Worm (Caenorhabditis elegans): ENCODE measurements around the gene dgk-1.

Gene dgk-1

DNA sequence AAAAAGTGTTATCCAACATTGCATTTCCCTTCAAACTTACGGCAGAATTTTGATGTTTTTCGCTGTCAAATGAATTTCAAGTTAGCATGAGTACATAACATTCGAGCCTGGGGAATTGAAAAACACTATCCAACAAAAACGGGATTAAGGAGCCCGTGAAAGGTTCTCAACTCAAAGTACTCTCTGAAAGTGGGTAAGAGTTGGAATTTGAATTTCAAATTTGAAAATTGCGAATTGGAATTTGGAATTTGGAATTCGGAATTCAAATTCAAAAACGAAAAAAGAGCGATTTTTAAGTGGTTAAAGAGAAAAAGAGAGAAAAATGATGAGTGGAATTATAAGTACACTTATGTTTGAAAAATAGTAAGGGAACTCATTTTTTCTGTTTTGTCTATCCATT lies at the start of gene dgk-1, which contains the start of gene C09E10.3:
TSS of gene dgk-1 (minus strand) at position 183 of the 400 bp plus-strand sequence.
TSS of gene C09E10.3 (minus strand) at position 101 of the 400 bp plus-strand sequence.
- TF ChIP-seq dao-5 (tag; optimal IDR thresholded peaks at IDR 0.05), result no peak
- TF ChIP-seq W03F9.2 (tag; optimal IDR thresholded peaks at IDR 0.05), result no peak
- no peak for TF ChIP-seq him-1 (tag; optimal IDR thresholded peaks at IDR 0.05)

DNA sequence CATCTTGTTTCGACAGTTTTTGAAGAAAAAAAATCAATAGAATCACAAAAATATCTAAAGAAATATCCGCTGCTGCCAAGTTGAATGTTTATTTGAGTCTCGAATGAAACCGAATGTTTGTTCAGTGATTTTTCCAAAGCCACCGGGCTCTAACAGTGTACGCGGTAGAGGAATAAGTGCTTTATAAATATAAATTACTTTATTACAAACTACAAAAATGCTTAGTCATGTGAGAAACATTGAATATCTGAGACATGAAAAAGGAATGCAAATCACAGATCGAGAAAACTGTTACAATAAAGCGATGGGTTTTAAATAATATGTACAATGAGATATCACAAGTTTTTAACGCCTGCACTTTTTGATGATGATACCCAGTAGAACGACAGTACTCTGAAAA lies 47.1 kb upstream of the dgk-1 start, which contains the start of gene F55A4.7:
TSS of gene F55A4.7 (minus strand) at position 101 of the 400 bp plus-strand sequence.
- TF ChIP-seq W03F9.2 (tag; optimal IDR thresholded peaks at IDR 0.05), result no peak
- no peak for TF ChIP-seq him-1 (tag; optimal IDR thresholded peaks at IDR 0.05)
- TF ChIP-seq dao-5 (tag; optimal IDR thresholded peaks at IDR 0.05), result no peak

DNA sequence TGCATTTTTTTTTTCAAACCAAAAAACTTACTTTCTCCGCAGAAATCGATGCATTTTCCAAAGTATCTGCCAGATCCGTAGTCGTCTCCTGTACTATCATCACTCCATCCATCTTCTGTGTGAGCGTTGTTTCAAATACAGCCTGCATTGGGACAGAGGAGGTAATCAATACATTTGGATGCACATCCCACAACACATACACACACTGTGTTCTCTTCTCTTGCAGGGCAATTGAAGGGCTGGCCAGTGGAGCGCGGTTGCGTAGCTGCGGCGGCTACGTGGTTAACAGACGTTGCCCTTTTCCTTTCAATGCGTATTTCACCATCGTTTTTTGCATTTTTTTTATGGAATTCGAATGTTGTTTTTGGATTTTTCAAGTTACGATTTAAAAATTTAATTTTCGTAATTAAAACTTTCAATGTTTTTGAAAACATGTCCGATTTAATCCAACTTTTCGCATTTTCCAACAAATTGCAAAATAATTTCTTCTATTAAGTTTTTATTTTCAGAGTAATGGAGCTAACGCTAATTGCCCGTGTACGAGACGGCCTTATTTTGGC lies 43.9 kb upstream of the dgk-1 start, which contains the start of the genes stau-1 and sec-22:
TSS of gene stau-1 (minus strand) at position 248 of the 560 bp plus-strand sequence.
TSS of gene sec-22 (plus strand) at position 510 of the 560 bp plus-strand sequence.
- TF ChIP-seq W03F9.2 (tag; optimal IDR thresholded peaks at IDR 0.05) (no peak), dao-5 (tag; optimal IDR thresholded peaks at IDR 0.05) (no peak), him-1 (tag; optimal IDR thresholded peaks at IDR 0.05) (no peak)

DNA sequence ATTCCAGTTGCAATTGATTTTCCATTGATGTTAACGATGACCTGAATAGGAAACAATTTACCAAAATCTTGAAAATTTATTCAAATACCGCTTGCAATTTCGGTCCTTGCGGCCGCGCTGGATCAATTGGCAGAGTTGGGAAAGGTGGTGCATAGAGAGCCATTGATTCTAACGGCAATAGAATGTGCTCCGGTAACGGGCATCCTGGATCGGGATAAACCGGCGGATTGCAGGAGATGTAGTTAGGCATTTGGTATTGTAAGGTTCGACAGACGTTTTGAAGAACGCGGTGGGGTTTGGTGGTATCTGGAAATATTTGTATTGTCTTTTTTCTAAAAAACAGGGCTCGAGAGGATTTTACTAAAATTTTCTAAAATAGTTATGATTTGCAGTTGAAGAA lies 39.6 kb upstream of the dgk-1 start:
- no peak for TF ChIP-seq W03F9.2 (tag; optimal IDR thresholded peaks at IDR 0.05)
- TF ChIP-seq dao-5 (tag; optimal IDR thresholded peaks at IDR 0.05), result no peak
- TF ChIP-seq him-1 (tag; optimal IDR thresholded peaks at IDR 0.05), result no peak

DNA sequence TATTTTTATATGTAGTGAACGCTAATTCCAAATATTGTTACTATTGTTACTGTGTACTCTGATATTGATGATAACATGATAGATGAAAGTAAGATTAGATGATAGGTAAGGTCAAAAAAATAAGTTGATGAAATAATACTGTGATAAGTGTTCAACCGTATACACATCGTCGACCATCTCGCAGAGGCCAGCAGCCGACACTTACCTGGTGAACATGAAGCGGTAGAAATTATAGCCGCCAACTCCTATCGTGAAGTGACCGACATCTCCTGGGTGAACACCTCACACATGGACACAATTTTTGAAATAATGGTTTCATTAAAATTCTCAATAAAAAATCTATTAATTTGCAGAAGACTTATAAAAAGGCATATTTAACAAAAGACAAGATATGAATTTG lies 36.1 kb upstream of the dgk-1 start:
- TF ChIP-seq him-1 (tag; optimal IDR thresholded peaks at IDR 0.05) (no peak), dao-5 (tag; optimal IDR thresholded peaks at IDR 0.05) (no peak), W03F9.2 (tag; optimal IDR thresholded peaks at IDR 0.05) (no peak)

DNA sequence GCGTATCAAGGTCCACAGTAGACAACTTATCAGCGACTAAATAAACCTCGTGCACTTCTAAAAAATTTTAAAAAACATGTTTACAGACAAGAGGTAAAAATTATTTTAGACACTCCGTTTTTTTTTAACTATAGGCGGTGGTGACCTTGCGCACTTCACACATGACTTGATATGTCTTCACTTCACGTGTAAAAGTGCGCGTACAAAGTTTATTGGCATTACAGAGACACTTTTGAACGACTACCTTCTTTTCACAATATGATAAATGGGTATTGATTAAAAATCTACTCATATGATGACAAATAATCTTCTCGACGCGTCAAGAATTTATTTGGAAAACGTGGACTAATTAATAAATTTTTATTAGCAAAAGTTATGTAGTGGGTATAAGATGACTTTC lies 35.5 kb upstream of the dgk-1 start:
- no peak for TF ChIP-seq dao-5 (tag; optimal IDR thresholded peaks at IDR 0.05)
- TF ChIP-seq him-1 (tag; optimal IDR thresholded peaks at IDR 0.05), result no peak
- TF ChIP-seq W03F9.2 (tag; optimal IDR thresholded peaks at IDR 0.05), result no peak

DNA sequence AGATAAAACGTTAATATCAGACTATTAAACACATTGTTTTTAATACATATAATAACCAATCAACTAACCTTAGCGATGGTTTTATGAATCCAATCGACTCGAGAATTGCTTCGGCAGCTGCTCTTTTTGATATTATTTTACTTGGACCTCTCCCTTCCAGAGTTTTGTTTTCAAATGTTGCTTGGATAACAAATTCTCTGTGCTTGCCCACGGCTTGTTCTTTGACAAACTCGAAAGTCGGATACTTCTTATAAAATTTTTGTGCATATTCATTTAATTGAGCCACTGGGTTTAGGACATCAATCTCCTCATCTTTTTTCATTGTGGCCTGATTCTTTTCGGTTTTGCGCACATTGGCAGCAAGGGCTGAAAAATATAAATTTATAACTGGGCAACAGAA lies 33.8 kb upstream of the dgk-1 start, which contains the start of gene F55A4.3:
TSS of gene F55A4.3 (minus strand) at position 101 of the 400 bp plus-strand sequence.
- TF ChIP-seq dao-5 (tag; optimal IDR thresholded peaks at IDR 0.05) (no peak), W03F9.2 (tag; optimal IDR thresholded peaks at IDR 0.05) (no peak), him-1 (tag; optimal IDR thresholded peaks at IDR 0.05) (no peak)

DNA sequence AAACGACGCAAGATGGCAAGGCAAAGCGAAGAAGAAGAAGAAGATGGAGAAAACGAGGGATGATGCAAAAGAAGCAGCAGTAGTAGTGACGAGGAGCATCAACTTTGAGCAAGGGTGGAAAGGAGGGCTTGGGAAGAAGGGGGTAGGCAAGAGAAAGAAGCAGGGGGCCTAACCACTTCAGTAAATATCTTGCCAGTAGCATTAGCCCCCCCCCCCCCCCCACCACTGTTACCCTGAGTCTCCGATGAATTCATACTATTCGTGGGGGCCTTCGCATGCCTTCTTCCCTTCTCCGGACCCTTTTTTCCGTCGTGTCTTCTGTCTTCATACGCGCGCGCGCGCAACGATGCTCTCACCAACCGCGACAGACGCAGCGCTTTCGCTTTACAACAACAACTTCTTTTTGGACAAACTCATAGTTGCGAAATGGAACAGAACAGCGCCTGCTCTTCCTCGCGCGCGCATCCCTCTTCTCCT lies 30.6 kb upstream of the dgk-1 start:
- no peak for TF ChIP-seq W03F9.2 (tag; optimal IDR thresholded peaks at IDR 0.05)
- TF ChIP-seq dao-5 (tag; optimal IDR thresholded peaks at IDR 0.05), result no peak
- TF ChIP-seq him-1 (tag; optimal IDR thresholded peaks at IDR 0.05), result peak; percentile 23

DNA sequence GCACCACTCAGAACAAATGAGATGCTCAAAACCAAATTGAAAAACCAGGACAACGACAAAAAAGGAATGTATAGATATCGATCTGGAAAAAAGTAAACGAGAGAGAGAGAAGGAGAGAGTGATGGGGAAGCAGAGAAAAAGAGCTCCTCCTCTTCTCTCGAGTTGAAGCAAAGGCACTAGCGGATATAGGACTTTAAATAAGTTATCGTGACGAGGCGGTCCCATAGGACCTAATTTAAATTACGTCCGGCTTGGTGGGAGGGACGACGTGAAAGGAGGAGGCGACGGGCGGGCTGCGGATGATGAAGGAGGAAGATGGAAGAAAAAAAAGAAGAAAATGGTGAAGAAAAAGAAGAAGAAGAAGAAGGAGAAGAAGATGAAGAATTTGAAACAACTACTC lies 27.3 kb upstream of the dgk-1 start:
- no peak for TF ChIP-seq W03F9.2 (tag; optimal IDR thresholded peaks at IDR 0.05)
- TF ChIP-seq dao-5 (tag; optimal IDR thresholded peaks at IDR 0.05), result no peak
- peak; percentile 56 for TF ChIP-seq him-1 (tag; optimal IDR thresholded peaks at IDR 0.05)

DNA sequence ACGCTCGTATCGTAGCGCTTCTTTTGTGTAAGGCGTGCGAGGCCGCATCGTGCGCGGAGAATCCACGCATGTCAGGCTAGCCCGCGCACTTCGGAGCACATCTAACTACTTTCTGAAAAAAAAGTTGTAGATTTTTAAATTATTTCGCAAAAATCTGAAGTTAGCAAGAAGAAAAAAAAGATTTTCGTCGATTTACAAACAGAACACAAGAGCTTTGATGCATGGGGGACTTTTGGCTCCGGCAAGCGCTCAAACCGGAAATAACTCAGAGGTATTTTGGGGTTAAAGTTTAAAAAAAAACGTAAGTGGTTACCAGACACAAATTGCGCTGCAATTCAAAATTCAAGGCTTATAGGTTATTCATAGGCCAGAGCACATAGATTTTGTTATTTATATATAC lies 26.2 kb upstream of the dgk-1 start, which contains the start of the genes F55A4.13 and nlf-1:
TSS of gene F55A4.13 (minus strand) at position 101 of the 400 bp plus-strand sequence.
TSS of gene nlf-1 (minus strand) at position 112 of the 400 bp plus-strand sequence.
- TF ChIP-seq him-1 (tag; optimal IDR thresholded peaks at IDR 0.05) (no peak), dao-5 (tag; optimal IDR thresholded peaks at IDR 0.05) (no peak), W03F9.2 (tag; optimal IDR thresholded peaks at IDR 0.05) (no peak)

DNA sequence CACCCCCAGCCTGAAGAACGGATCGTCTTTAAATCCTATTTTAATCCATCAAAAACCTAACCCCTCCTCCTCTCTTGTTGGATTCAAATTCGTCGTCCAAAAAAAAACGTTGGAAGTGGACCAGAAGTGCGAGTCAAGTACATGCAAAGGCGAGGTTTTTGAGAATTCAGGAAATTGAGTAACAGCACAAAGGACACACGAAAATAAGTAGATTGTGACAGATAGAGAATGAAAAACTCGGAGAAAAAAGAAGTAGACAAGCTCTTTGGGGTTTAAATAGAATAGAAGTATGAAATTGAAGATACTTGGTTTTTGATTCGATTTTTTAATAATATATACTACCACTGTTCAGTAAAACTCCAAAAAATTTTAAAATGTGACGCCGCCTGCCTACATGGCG lies 23.5 kb upstream of the dgk-1 start:
- TF ChIP-seq W03F9.2 (tag; optimal IDR thresholded peaks at IDR 0.05), result no peak
- TF ChIP-seq dao-5 (tag; optimal IDR thresholded peaks at IDR 0.05), result no peak
- TF ChIP-seq him-1 (tag; optimal IDR thresholded peaks at IDR 0.05), result no peak

DNA sequence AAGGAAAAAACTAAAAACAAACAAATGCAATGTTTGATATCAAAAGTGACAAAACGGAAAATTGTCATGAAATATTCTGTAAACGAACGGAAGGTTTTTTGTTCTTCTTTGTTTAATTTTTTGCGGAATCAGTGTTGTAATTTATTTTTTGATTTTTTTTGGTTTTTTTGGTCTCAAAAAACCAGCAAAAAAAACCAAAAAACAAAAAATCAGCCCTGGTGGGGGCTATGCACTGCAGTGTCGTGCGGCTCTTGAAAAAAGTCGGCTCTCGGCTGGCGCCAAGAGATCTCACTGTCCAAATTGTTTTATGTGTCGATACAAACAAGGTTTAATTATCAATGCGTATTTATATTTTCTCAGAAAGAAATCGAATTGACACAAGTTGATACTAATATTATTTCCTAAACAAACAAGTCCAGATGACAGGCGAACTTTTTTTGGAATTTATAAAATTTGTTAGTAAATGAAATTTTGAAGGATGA lies 21.2 kb upstream of the dgk-1 start:
- no peak for TF ChIP-seq W03F9.2 (tag; optimal IDR thresholded peaks at IDR 0.05)
- no peak for TF ChIP-seq dao-5 (tag; optimal IDR thresholded peaks at IDR 0.05)
- no peak for TF ChIP-seq him-1 (tag; optimal IDR thresholded peaks at IDR 0.05)

DNA sequence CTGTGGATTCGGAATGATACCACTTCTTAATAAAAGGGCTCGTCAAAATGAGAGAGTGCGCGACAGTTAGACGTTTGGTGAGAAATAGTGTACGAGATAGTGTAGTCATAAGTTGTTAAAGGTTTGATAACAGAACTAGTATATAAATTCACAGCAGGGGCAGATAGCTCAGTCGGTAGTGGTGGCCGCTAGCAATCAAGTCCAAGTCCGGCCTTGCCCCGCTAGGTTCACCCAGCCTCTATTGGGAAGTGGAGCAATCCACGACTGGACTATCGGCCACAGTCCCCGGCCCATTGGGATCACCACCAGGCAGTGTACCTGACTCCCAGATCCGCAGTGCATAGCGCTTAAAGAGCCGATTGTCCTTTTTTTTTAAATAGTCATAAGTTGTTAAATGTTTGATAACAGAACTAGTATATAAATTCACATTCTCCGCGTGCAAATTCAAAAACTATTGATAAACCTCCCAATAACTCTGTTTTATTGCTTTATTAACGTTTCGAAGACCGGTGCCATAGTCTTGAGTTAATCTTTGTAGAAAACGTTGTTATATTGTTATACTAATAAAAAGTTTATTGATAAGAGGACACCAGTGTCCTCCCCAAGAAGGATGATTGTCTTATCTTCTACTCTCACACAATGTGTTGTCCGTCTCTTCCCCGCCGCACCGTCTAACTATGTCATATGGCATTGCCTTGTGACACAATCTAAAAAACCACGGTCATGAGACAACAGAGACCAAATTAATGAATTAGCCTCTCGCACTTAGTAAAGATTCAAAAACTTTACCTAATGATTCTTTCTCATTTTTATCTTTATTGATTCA lies 19.6 kb upstream of the dgk-1 start:
- TF ChIP-seq W03F9.2 (tag; optimal IDR thresholded peaks at IDR 0.05) (no peak), him-1 (tag; optimal IDR thresholded peaks at IDR 0.05) (no peak), dao-5 (tag; optimal IDR thresholded peaks at IDR 0.05) (no peak)

DNA sequence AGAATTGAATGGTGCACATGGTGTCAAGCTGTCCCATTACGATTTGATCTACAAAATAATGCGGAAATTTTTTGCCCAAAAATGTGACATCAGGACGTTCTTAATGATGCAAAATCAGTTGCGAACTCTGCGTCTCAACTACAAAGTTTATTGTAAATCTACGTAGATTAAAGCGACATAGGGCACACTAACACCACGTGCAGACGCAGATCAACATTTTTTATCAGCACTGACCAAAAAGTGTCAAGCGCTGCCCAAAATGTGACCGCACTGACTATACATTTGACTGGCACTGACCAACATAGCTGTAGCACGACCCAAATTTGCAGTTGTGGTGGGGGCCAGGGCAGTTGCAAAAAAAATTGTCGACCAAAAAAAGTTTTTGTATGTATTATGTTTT lies 18.3 kb upstream of the dgk-1 start:
- TF ChIP-seq W03F9.2 (tag; optimal IDR thresholded peaks at IDR 0.05), result no peak
- no peak for TF ChIP-seq dao-5 (tag; optimal IDR thresholded peaks at IDR 0.05)
- no peak for TF ChIP-seq him-1 (tag; optimal IDR thresholded peaks at IDR 0.05)
